Worm (Caenorhabditis elegans): ENCODE results near the gene K08D8.12.
"Not testable (repeated sequence)": the region's sequence is repeated elsewhere in the genome, so short reads cannot be mapped to it uniquely, and the experiment has no call there.

K08D8.12 gene

ce11 chrIV:12893166-12893565 lies at the start of gene K08D8.12:
Gene K08D8.12 (plus strand): TSS chrIV:12893466.
- TF ChIP-seq unc-62 (GFP tag; optimal IDR thresholded peaks at IDR 0.05): no peak

ce11 chrIV:12845596-12845995 lies 47.7 kb upstream of the K08D8.12 start, which contains the start of gene txt-19:
Gene txt-19 (plus strand): TSS chrIV:12845899.
- TF ChIP-seq unc-62 (GFP tag; optimal IDR thresholded peaks at IDR 0.05): no peak

- no peak for TF ChIP-seq unc-62 (GFP tag; optimal IDR thresholded peaks at IDR 0.05)
Observed at ce11 chrIV:12849030-12849560, 44.2 kb upstream of the K08D8.12 start, which contains the start of gene srf-3. Gene srf-3 (plus strand): TSS chrIV:12849510.

- TF ChIP-seq unc-62 (GFP tag; optimal IDR thresholded peaks at IDR 0.05): no peak
Observed at ce11 chrIV:12854372-12855114, 38.7 kb upstream of the K08D8.12 start.

ce11 chrIV:12855248-12855647 lies 38.0 kb upstream of the K08D8.12 start, which contains the start of gene nstp-5:
Gene nstp-5 (plus strand): TSS chrIV:12855548.
- TF ChIP-seq unc-62 (GFP tag; optimal IDR thresholded peaks at IDR 0.05): no peak

- no peak for TF ChIP-seq unc-62 (GFP tag; optimal IDR thresholded peaks at IDR 0.05)
Observed at ce11 chrIV:12859797-12860196, 33.5 kb upstream of the K08D8.12 start, which contains the start of gene gcy-18. Gene gcy-18 (plus strand): TSS chrIV:12860097.

ce11 chrIV:12865884-12866283 lies 27.4 kb upstream of the K08D8.12 start, which contains the start of gene clec-186:
Gene clec-186 (plus strand): TSS chrIV:12866109.
- TF ChIP-seq unc-62 (GFP tag; optimal IDR thresholded peaks at IDR 0.05): no peak

ce11 chrIV:12869383-12869782 lies 23.9 kb upstream of the K08D8.12 start:
- no peak for TF ChIP-seq unc-62 (GFP tag; optimal IDR thresholded peaks at IDR 0.05)

ce11 chrIV:12869812-12870211 lies 23.5 kb upstream of the K08D8.12 start:
- TF ChIP-seq unc-62 (GFP tag; optimal IDR thresholded peaks at IDR 0.05): no peak

ce11 chrIV:12870315-12870714 lies 23.0 kb upstream of the K08D8.12 start:
- no peak for TF ChIP-seq unc-62 (GFP tag; optimal IDR thresholded peaks at IDR 0.05)

ce11 chrIV:12871445-12871947 lies 21.8 kb upstream of the K08D8.12 start, which contains the start of gene clec-187:
Gene clec-187 (minus strand): TSS chrIV:12871495.
- TF ChIP-seq unc-62 (GFP tag; optimal IDR thresholded peaks at IDR 0.05): no peak

- TF ChIP-seq unc-62 (GFP tag; optimal IDR thresholded peaks at IDR 0.05): not testable (repeated sequence)
Observed at ce11 chrIV:12875260-12875659, 18.0 kb upstream of the K08D8.12 start, which contains the start of gene ZK896.1. Gene ZK896.1 (minus strand): TSS chrIV:12875360.

- no peak for TF ChIP-seq unc-62 (GFP tag; optimal IDR thresholded peaks at IDR 0.05)
Observed at ce11 chrIV:12876558-12876957, 16.7 kb upstream of the K08D8.12 start.

ce11 chrIV:12879557-12879956 lies 13.7 kb upstream of the K08D8.12 start, which contains the start of gene ZK896.5:
Gene ZK896.5 (minus strand): TSS chrIV:12879645.
- TF ChIP-seq unc-62 (GFP tag; optimal IDR thresholded peaks at IDR 0.05): no peak

ce11 chrIV:12883190-12883589 lies 10.1 kb upstream of the K08D8.12 start, which contains the start of gene ZK896.4:
Gene ZK896.4 (minus strand): TSS chrIV:12883290.
- no peak for TF ChIP-seq unc-62 (GFP tag; optimal IDR thresholded peaks at IDR 0.05)

- no peak for TF ChIP-seq unc-62 (GFP tag; optimal IDR thresholded peaks at IDR 0.05)
Observed at ce11 chrIV:12886012-12886411, 7.3 kb upstream of the K08D8.12 start.

- TF ChIP-seq unc-62 (GFP tag; optimal IDR thresholded peaks at IDR 0.05): no peak
Observed at ce11 chrIV:12890445-12890844, 2.8 kb upstream of the K08D8.12 start, which contains the start of gene K08D8.6. Gene K08D8.6 (minus strand): TSS chrIV:12890508.

All from whole organism, dauer.